Worm (Caenorhabditis elegans): ENCODE measurements around the gene bcat-1.

DNA sequence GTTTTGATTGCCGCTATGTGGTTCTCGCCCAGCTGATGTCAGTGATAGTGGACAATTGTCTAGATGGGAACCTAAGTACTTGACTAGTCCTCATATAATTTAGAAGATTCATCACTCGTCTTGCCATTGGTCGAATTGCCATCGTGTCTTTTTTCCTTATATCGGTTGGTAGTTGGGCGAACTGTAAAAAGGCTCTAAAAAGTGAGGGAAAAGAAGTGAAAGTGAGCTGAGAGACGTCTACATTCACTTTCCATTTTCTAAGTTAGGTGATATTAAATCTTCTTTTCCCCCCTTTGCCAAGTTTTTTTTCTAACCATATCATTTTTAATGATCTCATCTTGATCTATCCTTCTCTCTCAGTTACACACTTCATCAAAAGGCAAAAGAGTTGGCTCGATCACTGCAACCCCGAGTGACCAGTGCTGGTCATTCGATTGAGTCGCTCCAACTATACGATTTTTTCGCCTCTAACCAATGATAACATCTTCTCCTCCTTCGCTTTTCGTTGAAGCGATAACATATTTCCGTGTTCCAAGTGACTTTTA is 2.4 kb upstream of the bcat-1 start:
- TF ChIP-seq ama-1 (optimal IDR thresholded peaks at IDR 0.05) = no peak
- no peak for TF ChIP-seq hmg-4 (GFP tag; optimal IDR thresholded peaks at IDR 0.05)
- no peak for TF ChIP-seq scrt-1 (GFP tag; IDR thresholded peaks at IDR 0.05)
- TF ChIP-seq sea-1 (GFP tag; conservative IDR thresholded peaks at IDR 0.05) = no peak
- no peak for TF ChIP-seq flt-1 (GFP tag; IDR thresholded peaks at IDR 0.05)
- TF ChIP-seq ceh-36 (tag; optimal IDR thresholded peaks at IDR 0.05) = no peak
- TF ChIP-seq ets-7 (tag; optimal IDR thresholded peaks at IDR 0.05) = no peak
- no peak for TF ChIP-seq tbx-11 (GFP tag; IDR thresholded peaks at IDR 0.05)
- TF ChIP-seq tbx-37 (GFP tag; conservative IDR thresholded peaks at IDR 0.05) = no peak
- TF ChIP-seq aly-1 (tag; optimal IDR thresholded peaks at IDR 0.05) = no peak
- no peak for TF ChIP-seq F13C5.2 (tag; optimal IDR thresholded peaks at IDR 0.05)
- no peak for TF ChIP-seq B0310.2 (tag; optimal IDR thresholded peaks at IDR 0.05)
- TF ChIP-seq ceh-13 (GFP tag; optimal IDR thresholded peaks at IDR 0.05) = no peak

Data from whole organism, early embryonic.